Worm (Caenorhabditis elegans) whole organism, mixed stage, embryonic: ENCODE data around the gene fbxa-220.

Experiments used
- elt-3 ChIP-seq: fragments of 150-350 bp; optimal IDR thresholded peaks from 2 replicates; lab custom pipeline; 2014; ENCODE audit warnings: missing biosample characterization, missing genetic modification characterization
- flh-1 ChIP-seq: fragments of 200-800 bp; sonication (Bioruptor generic); optimal IDR thresholded peaks from 2 replicates; lab custom pipeline; 2018; ENCODE audit warnings: mild to moderate bottlenecking, missing genetic modification characterization, moderate library complexity, missing compliant biosample characterization
- lin-13 ChIP-seq: fragments of 150-350 bp; optimal IDR thresholded peaks from 2 replicates; lab custom pipeline; 2014; ENCODE audit warnings: missing biosample characterization, missing genetic modification characterization
- lsy-2 ChIP-seq: fragments of 150-350 bp; optimal IDR thresholded peaks from 2 replicates; lab custom pipeline; 2014; ENCODE audit warnings: missing biosample characterization, missing genetic modification characterization
- mep-1 ChIP-seq: fragments of 150-350 bp; optimal IDR thresholded peaks from 2 replicates; lab custom pipeline; 2017; ENCODE audit warnings: missing biosample characterization, missing genetic modification reagents, missing genetic modification characterization, inconsistent platforms
- mls-2 ChIP-seq: sonication (generic microtip); optimal IDR thresholded peaks from 2 replicates; lab custom pipeline; 2016; ENCODE audit warnings: mild to moderate bottlenecking, missing genetic modification characterization, moderate library complexity, missing compliant biosample characterization
- nhr-12 ChIP-seq: fragments of 150-350 bp; optimal IDR thresholded peaks from 2 replicates; lab custom pipeline; 2014; ENCODE audit warnings: missing biosample characterization, missing genetic modification characterization
- nhr-237 ChIP-seq: fragments of 150-350 bp; optimal IDR thresholded peaks from 2 replicates; lab custom pipeline; 2014; ENCODE audit warnings: missing biosample characterization, missing genetic modification characterization
- nhr-28 ChIP-seq: fragments of 150-350 bp; optimal IDR thresholded peaks from 2 replicates; lab custom pipeline; 2014; ENCODE audit warnings: missing biosample characterization, missing genetic modification characterization
- pha-4 ChIP-seq: fragments of 150-350 bp; optimal IDR thresholded peaks from 2 replicates; lab custom pipeline; 2018; ENCODE audit warnings: missing biosample characterization, missing genetic modification reagents, missing genetic modification characterization
- snpc-4 ChIP-seq: fragments of 150-350 bp; optimal IDR thresholded peaks from 2 replicates; lab custom pipeline; 2014; ENCODE audit warnings: missing biosample characterization, missing genetic modification characterization
- tbx-8 ChIP-seq: fragments of 200-800 bp; sonication (Bioruptor generic); optimal IDR thresholded peaks from 2 replicates; lab custom pipeline; 2018; ENCODE audit warnings: mild to moderate bottlenecking, missing genetic modification characterization, moderate library complexity, missing compliant biosample characterization
- unc-39 ChIP-seq: fragments of 150-350 bp; optimal IDR thresholded peaks from 2 replicates; lab custom pipeline; 2014; ENCODE audit warnings: missing biosample characterization, missing genetic modification characterization
- ztf-11 ChIP-seq: fragments of 150-350 bp; optimal IDR thresholded peaks from 2 replicates; lab custom pipeline; 2014; ENCODE audit warnings: missing biosample characterization, missing genetic modification characterization

ce11 chrIII:11481309-11481845, 2.6 kb downstream of the fbxa-220 start:
- TF ChIP-seq nhr-237 (tag; lab: Kevin White, UChicago) = no peak
- no peak for TF ChIP-seq ztf-11 (tag; lab: Kevin White, UChicago)
- no peak for TF ChIP-seq mep-1
- no peak for TF ChIP-seq pha-4 (tag; lab: Kevin White, UChicago)
- TF ChIP-seq nhr-28 (tag; lab: Kevin White, UChicago) = no peak
- TF ChIP-seq unc-39 (tag; lab: Kevin White, UChicago) = no peak
- no peak for TF ChIP-seq tbx-8 (GFP tag; lab: Kevin White, UChicago)
- no peak for TF ChIP-seq lsy-2 (tag; lab: Kevin White, UChicago)
- TF ChIP-seq snpc-4 (tag; lab: Kevin White, UChicago) = no peak
- TF ChIP-seq elt-3 = no peak
- no peak for TF ChIP-seq lin-13 (tag; lab: Kevin White, UChicago)
- TF ChIP-seq mls-2 (tag; lab: Kevin White, UChicago) = peak; percentile 15
- no peak for TF ChIP-seq nhr-12 (tag; lab: Kevin White, UChicago)
- no peak for TF ChIP-seq flh-1 (GFP tag; lab: Kevin White, UChicago)
